Worm (Caenorhabditis elegans) whole organism, young adult: ENCODE measurements around the gene srbc-66.

Source experiments
- B0035.1 ChIP-seq: sonication (generic microtip); optimal IDR thresholded peaks from 2 replicates; lab custom pipeline; 2016; ENCODE audit warnings: missing genetic modification characterization, mild to moderate bottlenecking, missing compliant biosample characterization, missing genotype, missing genetic modification reagents
- B0336.3 ChIP-seq: fragments of 200-800 bp; sonication (Bioruptor generic); IDR thresholded peaks from 2 replicates; pipeline ENCODE4 v1.3.6; 2022; ENCODE audit warnings: missing genetic modification characterization, missing compliant biosample characterization
- F23B12.7 ChIP-seq: sonication (generic microtip); optimal IDR thresholded peaks from 2 replicates; lab custom pipeline; 2017; ENCODE audit warnings: missing genetic modification characterization, mild to moderate bottlenecking, missing compliant biosample characterization, antibody characterized with exemption, moderate library complexity; ENCODE audit not compliant: insufficient read depth
- F55B11.4 ChIP-seq: sonication (generic microtip); optimal IDR thresholded peaks from 2 replicates; lab custom pipeline; 2016; ENCODE audit warnings: missing compliant biosample characterization, missing genetic modification characterization, borderline replicate concordance; ENCODE audit not compliant: insufficient read depth
- T07F8.4 ChIP-seq: sonication (generic microtip); optimal IDR thresholded peaks from 2 replicates; lab custom pipeline; 2016; ENCODE audit warnings: mild to moderate bottlenecking, missing genetic modification characterization, moderate library complexity, missing compliant biosample characterization
- T26A5.8 ChIP-seq: sonication (generic microtip); optimal IDR thresholded peaks from 2 replicates; lab custom pipeline; 2016; ENCODE audit warnings: missing genetic modification characterization, missing compliant biosample characterization
- Y79H2A.3 ChIP-seq: fragments of 200-800 bp; sonication (Bioruptor generic); conservative IDR thresholded peaks from 2 replicates; pipeline ENCODE4 v1.3.6; 2022; ENCODE audit warnings: missing genetic modification reagents, missing genetic modification characterization, missing compliant biosample characterization
- ama-1 ChIP-seq, 3 experiments: fragments of 150-350 bp in 1 of 3; sonication (generic microtip) in 2 of 3; optimal IDR thresholded peaks; 2 replicates each; lab custom pipeline; 2014 to 2018; ENCODE audit warnings: missing biosample characterization in 2 of 3, missing genetic modification characterization in 2 of 3, missing genetic modification reagents in 2 of 3
- aptf-3 ChIP-seq: fragments of 200-800 bp; sonication (Bioruptor generic); IDR thresholded peaks from 2 replicates; pipeline ENCODE4 v1.3.6; 2022; ENCODE audit warnings: missing genetic modification characterization, missing compliant biosample characterization
- atf-7 ChIP-seq: sonication (generic microtip); optimal IDR thresholded peaks from 2 replicates; lab custom pipeline; 2017; ENCODE audit warnings: mild to moderate bottlenecking, missing genetic modification characterization, missing compliant biosample characterization
- attf-6 ChIP-seq: fragments of 200-800 bp; sonication (Bioruptor generic); IDR thresholded peaks from 2 replicates; pipeline ENCODE4 v1.3.6; 2022; ENCODE audit warnings: missing genetic modification reagents, missing genetic modification characterization, missing compliant biosample characterization
- ceh-27 ChIP-seq: fragments of 200-800 bp; sonication (Bioruptor generic); optimal IDR thresholded peaks from 2 replicates; lab custom pipeline; 2018; ENCODE audit warnings: mild to moderate bottlenecking, missing genetic modification characterization, moderate library complexity, missing compliant biosample characterization
- ceh-79 ChIP-seq: sonication (generic microtip); optimal IDR thresholded peaks from 2 replicates; lab custom pipeline; 2017; ENCODE audit warnings: mild to moderate bottlenecking, missing genetic modification characterization, missing compliant biosample characterization
- die-1 ChIP-seq: sonication (generic microtip); optimal IDR thresholded peaks from 2 replicates; lab custom pipeline; 2016; ENCODE audit warnings: missing genotype, mild to moderate bottlenecking, missing genetic modification characterization, missing compliant biosample characterization
- dox-1 ChIP-seq: fragments of 200-800 bp; sonication (Bioruptor generic); IDR thresholded peaks from 2 replicates; pipeline ENCODE4 v1.3.6; 2022; ENCODE audit warnings: missing genetic modification reagents, missing genetic modification characterization, missing compliant biosample characterization
- dpl-1 ChIP-seq: fragments of 150-350 bp; optimal IDR thresholded peaks from 2 replicates; lab custom pipeline; 2014; ENCODE audit warnings: missing biosample characterization, missing genetic modification reagents, missing genetic modification characterization
- ets-4 ChIP-seq: fragments of 200-800 bp; sonication (Bioruptor generic); optimal IDR thresholded peaks from 2 replicates; lab custom pipeline; 2018; ENCODE audit warnings: mild to moderate bottlenecking, missing genetic modification characterization, missing compliant biosample characterization
- lin-26 ChIP-seq: fragments of 200-800 bp; sonication (Bioruptor generic); IDR thresholded peaks from 2 replicates; pipeline ENCODE4 v1.3.6; 2022; ENCODE audit warnings: missing genetic modification reagents, missing genetic modification characterization, missing compliant biosample characterization
- lin-54 ChIP-seq: fragments of 200-800 bp; sonication (Bioruptor generic); optimal IDR thresholded peaks from 2 replicates; lab custom pipeline; 2018; ENCODE audit warnings: mild to moderate bottlenecking, missing genetic modification characterization, missing compliant biosample characterization
- lsl-1 ChIP-seq: fragments of 200-800 bp; sonication (Bioruptor generic); optimal IDR thresholded peaks from 2 replicates; lab custom pipeline; 2018; ENCODE audit warnings: mild to moderate bottlenecking, missing genetic modification characterization, moderate library complexity, missing compliant biosample characterization
- madf-3 ChIP-seq: fragments of 200-800 bp; sonication (Bioruptor generic); IDR thresholded peaks from 2 replicates; pipeline ENCODE4 v1.3.6; 2022; ENCODE audit warnings: missing genetic modification reagents, missing genetic modification characterization, missing compliant biosample characterization
- mcd-1 ChIP-seq: fragments of 200-800 bp; sonication (Bioruptor generic); IDR thresholded peaks from 2 replicates; pipeline ENCODE4 v1.3.6; 2022; ENCODE audit warnings: missing genetic modification reagents, missing genetic modification characterization, missing compliant biosample characterization
- mel-28 ChIP-seq: sonication (generic microtip); optimal IDR thresholded peaks from 2 replicates; lab custom pipeline; 2016; ENCODE audit warnings: borderline replicate concordance, mild to moderate bottlenecking, missing genetic modification characterization, missing compliant biosample characterization
- mes-4 ChIP-seq: sonication (generic microtip); optimal IDR thresholded peaks from 2 replicates; lab custom pipeline; 2016; ENCODE audit warnings: missing genotype, missing genetic modification characterization, missing compliant biosample characterization
- nfya-1 ChIP-seq: sonication (generic microtip); optimal IDR thresholded peaks from 2 replicates; lab custom pipeline; 2017; ENCODE audit warnings: antibody characterized with exemption, missing compliant biosample characterization, missing genetic modification characterization, borderline replicate concordance; ENCODE audit not compliant: insufficient read depth
- nfya-2 ChIP-seq: fragments of 200-800 bp; sonication (Bioruptor generic); IDR thresholded peaks from 2 replicates; pipeline ENCODE4 v1.3.6; 2022; ENCODE audit warnings: missing genetic modification reagents, missing genetic modification characterization, missing compliant biosample characterization
- nhr-80 ChIP-seq: sonication (generic microtip); optimal IDR thresholded peaks from 2 replicates; lab custom pipeline; 2016; ENCODE audit warnings: missing genetic modification characterization, missing compliant biosample characterization
- pha-4 ChIP-seq: fragments of 150-350 bp; sonication (generic microtip); optimal IDR thresholded peaks from 2 replicates; lab custom pipeline; 2014; ENCODE audit warnings: missing biosample characterization, missing genetic modification reagents, missing genetic modification characterization
- rec-8 ChIP-seq, 2 experiments: sonication (generic microtip); optimal IDR thresholded peaks; 2 replicates each; lab custom pipeline; 2016; ENCODE audit warnings: mild to moderate bottlenecking in 2 of 2, missing genetic modification characterization in 2 of 2, missing genetic modification reagents in 2 of 2, missing genotype in 2 of 2, missing biosample characterization in 1 of 2, missing compliant biosample characterization in 1 of 2, moderate library complexity in 1 of 2
- rpc-1 ChIP-seq, 2 experiments: fragments of 150-350 bp in 1 of 2; sonication (generic microtip) in 1 of 2; optimal IDR thresholded peaks; 2 replicates each; lab custom pipeline; 2014 to 2018; ENCODE audit warnings: missing biosample characterization in 1 of 2, missing genetic modification characterization in 1 of 2, missing genetic modification reagents in 1 of 2, missing genotype in 1 of 2
- sea-2 ChIP-seq: fragments of 200-800 bp; sonication (Bioruptor generic); IDR thresholded peaks from 2 replicates; pipeline ENCODE4 v1.3.6; 2022; ENCODE audit warnings: missing genetic modification characterization, missing compliant biosample characterization
- snpc-4 ChIP-seq, 5 experiments: fragments of 150-350 bp in 1 of 5; sonication (generic microtip) in 4 of 5; optimal IDR thresholded peaks; 2 replicates each; lab custom pipeline; 2014 to 2018; ENCODE audit warnings: missing genetic modification characterization in 5 of 5, missing biosample characterization in 3 of 5, antibody characterized with exemption in 2 of 5, mild to moderate bottlenecking in 2 of 5, missing compliant biosample characterization in 2 of 5, missing genotype in 2 of 5, moderate library complexity in 2 of 5, missing genetic modification reagents in 1 of 5
- somi-1 ChIP-seq: fragments of 200-800 bp; sonication (Bioruptor generic); optimal IDR thresholded peaks from 2 replicates; lab custom pipeline; 2018; ENCODE audit warnings: mild to moderate bottlenecking, missing genetic modification characterization, missing compliant biosample characterization
- tbp1 ChIP-seq: fragments of 200-800 bp; sonication (Bioruptor generic); optimal IDR thresholded peaks from 2 replicates; lab custom pipeline; 2018; ENCODE audit warnings: mild to moderate bottlenecking, missing genetic modification characterization, missing compliant biosample characterization
- unc-62 ChIP-seq: fragments of 150-350 bp; optimal IDR thresholded peaks from 2 replicates; lab custom pipeline; 2014; ENCODE audit warnings: missing biosample characterization, missing genetic modification reagents, missing genetic modification characterization
- xnd-1 ChIP-seq: sonication (generic microtip); optimal IDR thresholded peaks from 2 replicates; lab custom pipeline; 2016; ENCODE audit warnings: missing genotype, missing genetic modification reagents, missing genetic modification characterization, missing compliant biosample characterization
- ztf-25 ChIP-seq: fragments of 200-800 bp; sonication (Bioruptor generic); IDR thresholded peaks from 2 replicates; pipeline ENCODE4 v1.3.6; 2022; ENCODE audit warnings: missing genetic modification reagents, missing genetic modification characterization, missing compliant biosample characterization
- ztf-26 ChIP-seq: sonication (generic microtip); optimal IDR thresholded peaks from 2 replicates; lab custom pipeline; 2017; ENCODE audit warnings: missing genetic modification characterization, missing compliant biosample characterization
- ztf-3 ChIP-seq: fragments of 200-800 bp; sonication (Bioruptor generic); optimal IDR thresholded peaks from 2 replicates; lab custom pipeline; 2018; ENCODE audit warnings: mild to moderate bottlenecking, missing genetic modification characterization, missing compliant biosample characterization

The srbc-66 gene

ce11 chrV:3505745-3506144, 24.8 kb upstream of the srbc-66 start:
- TF ChIP-seq B0336.3 (GFP tag; lab: Robert Waterston, UW) (no peak), T07F8.4 (tag; lab: Kevin White, UChicago) (no peak), T26A5.8 (tag; lab: Kevin White, UChicago) (no peak), B0035.1 (tag; lab: Kevin White, UChicago) (no peak), die-1 (no peak), tbp1 (GFP tag; lab: Kevin White, UChicago) (peak; percentile 21), somi-1 (GFP tag; lab: Kevin White, UChicago) (no peak), nfya-1 (tag; lab: Kevin White, UChicago) (no peak), ets-4 (no peak), ztf-25 (GFP tag; lab: Robert Waterston, UW) (no peak), pha-4 (tag; lab: Kevin White, UChicago) (peak; percentile 48), mes-4 (tag; lab: Kevin White, UChicago) (no peak), unc-62 (GFP tag; lab: Kevin White, UChicago) (peak; percentile 62), ceh-79 (tag; lab: Kevin White, UChicago) (no peak), atf-7 (peak; percentile 26), nhr-80 (tag; lab: Kevin White, UChicago) (peak; percentile 79), nfya-2 (GFP tag; lab: Robert Waterston, UW) (no peak), dox-1 (GFP tag; lab: Robert Waterston, UW) (no peak)

ce11 chrV:3506252-3506651, 24.3 kb upstream of the srbc-66 start, which contains the start of gene ugt-64:
Gene ugt-64 (minus strand): TSS chrV:3506352.
- peak; percentile 24 for TF ChIP-seq lsl-1 (GFP tag; lab: Kevin White, UChicago)

- TF ChIP-seq rpc-1 (optimal IDR thresholded peaks at IDR 0.05; lab: Kevin White, UChicago) (no peak), rpc-1 (tag; optimal IDR thresholded peaks at IDR 0.05; lab: Kevin White, UChicago) (no peak), lin-54 (GFP tag; lab: Kevin White, UChicago) (no peak), dpl-1 (no peak), xnd-1 (tag; lab: Kevin White, UChicago) (no peak), mcd-1 (no peak), F55B11.4 (no peak)
Measured at ce11 chrV:3507691-3508090, 22.8 kb upstream of the srbc-66 start, which contains the start of gene str-225. Gene str-225 (plus strand): TSS chrV:3507822.

- TF ChIP-seq snpc-4 (GFP tag; optimal IDR thresholded peaks at IDR 0.05; lab: Kevin White, UChicago) (no peak), snpc-4 (tag; optimal IDR thresholded peaks at IDR 0.05; lab: Kevin White, UChicago) (no peak), Y79H2A.3 (GFP tag; lab: Robert Waterston, UW) (no peak), lin-26 (GFP tag; lab: Robert Waterston, UW) (no peak), ama-1 (optimal IDR thresholded peaks at IDR 0.05; lab: Kevin White, UChicago) (no peak), ama-1 (GFP tag; optimal IDR thresholded peaks at IDR 0.05; lab: Kevin White, UChicago) (no peak), ztf-3 (GFP tag; lab: Kevin White, UChicago) (no peak), rec-8 (tag; optimal IDR thresholded peaks at IDR 0.05; lab: Kevin White, UChicago) (no peak), aptf-3 (GFP tag; lab: Robert Waterston, UW) (no peak), rpc-1 (optimal IDR thresholded peaks at IDR 0.05; lab: Kevin White, UChicago) (no peak), rpc-1 (tag; optimal IDR thresholded peaks at IDR 0.05; lab: Kevin White, UChicago) (no peak), die-1 (no peak), attf-6 (no peak), F23B12.7 (tag; lab: Kevin White, UChicago) (no peak), ztf-26 (no peak), madf-3 (GFP tag; lab: Robert Waterston, UW) (no peak), sea-2 (GFP tag; lab: Robert Waterston, UW) (no peak), ceh-27 (GFP tag; lab: Kevin White, UChicago) (no peak), mel-28 (tag; lab: Kevin White, UChicago) (no peak), tbp1 (GFP tag; lab: Kevin White, UChicago) (no peak)
- TF ChIP-seq, all 124 proteins: peak for 0
Measured at ce11 chrV:3509878-3510277, 20.6 kb upstream of the srbc-66 start, which contains the start of gene str-228. Gene str-228 (plus strand): TSS chrV:3510178.
